Worm (Caenorhabditis elegans) whole organism, L2 larva: Measurements from ENCODE around the gene EGAP2.1.

ENCODE experiments used
- C34F6.9 ChIP-seq: fragments of 150-350 bp; optimal IDR thresholded peaks from 2 replicates; lab custom pipeline; 2014; ENCODE audit warnings: missing biosample characterization, missing genetic modification characterization
- F13H6.1 ChIP-seq: sonication (generic microtip); optimal IDR thresholded peaks from 2 replicates; lab custom pipeline; 2016; ENCODE audit warnings: missing genetic modification characterization, missing compliant biosample characterization
- aly-2 ChIP-seq: fragments of 150-350 bp; optimal IDR thresholded peaks from 2 replicates; lab custom pipeline; 2014; ENCODE audit warnings: missing biosample characterization, missing genetic modification characterization
- ama-1 ChIP-seq: fragments of 150-350 bp; optimal IDR thresholded peaks from 2 replicates; lab custom pipeline; 2018; ENCODE audit warnings: inconsistent platforms
- ceh-16 ChIP-seq: fragments of 150-350 bp; optimal IDR thresholded peaks from 2 replicates; lab custom pipeline; 2014; ENCODE audit warnings: missing biosample characterization, missing genetic modification characterization
- ceh-82 ChIP-seq: fragments of 150-350 bp; optimal IDR thresholded peaks from 2 replicates; lab custom pipeline; 2014; ENCODE audit warnings: missing biosample characterization, missing genetic modification characterization
- crh-2 ChIP-seq: sonication (generic microtip); optimal IDR thresholded peaks from 2 replicates; lab custom pipeline; 2017; ENCODE audit warnings: missing biosample characterization, missing genetic modification characterization
- elt-1 ChIP-seq: fragments of 150-350 bp; optimal IDR thresholded peaks from 2 replicates; lab custom pipeline; 2014; ENCODE audit warnings: missing biosample characterization, missing genetic modification characterization
- elt-3 ChIP-seq: sonication (generic microtip); optimal IDR thresholded peaks from 2 replicates; lab custom pipeline; 2017; ENCODE audit warnings: missing biosample characterization, missing genetic modification characterization
- fos-1 ChIP-seq: fragments of 150-350 bp; optimal IDR thresholded peaks from 2 replicates; lab custom pipeline; 2014; ENCODE audit warnings: missing biosample characterization, missing genetic modification characterization
- gmeb-1 ChIP-seq: fragments of 150-350 bp; optimal IDR thresholded peaks from 2 replicates; lab custom pipeline; 2014; ENCODE audit warnings: missing biosample characterization, missing genetic modification characterization
- lin-13 ChIP-seq: fragments of 150-350 bp; optimal IDR thresholded peaks from 2 replicates; lab custom pipeline; 2014; ENCODE audit warnings: missing biosample characterization, missing genetic modification reagents, missing genetic modification characterization
- lsy-2 ChIP-seq, 2 experiments: fragments of 150-350 bp in 1 of 2; sonication (generic microtip) in 1 of 2; optimal IDR thresholded peaks; 2 replicates each; lab custom pipeline; 2014 to 2017; ENCODE audit warnings: missing biosample characterization in 2 of 2, missing genetic modification characterization in 2 of 2
- mab-5 ChIP-seq: fragments of 150-350 bp; optimal IDR thresholded peaks from 2 replicates; lab custom pipeline; 2014; ENCODE audit warnings: missing biosample characterization, missing genetic modification characterization
- nhr-10 ChIP-seq: sonication (generic microtip); optimal IDR thresholded peaks from 2 replicates; lab custom pipeline; 2017; ENCODE audit warnings: missing biosample characterization, missing genetic modification characterization
- nhr-12 ChIP-seq: fragments of 150-350 bp; optimal IDR thresholded peaks from 2 replicates; lab custom pipeline; 2014; ENCODE audit warnings: missing biosample characterization, missing genetic modification characterization
- nhr-129 ChIP-seq: fragments of 150-350 bp; optimal IDR thresholded peaks from 2 replicates; lab custom pipeline; 2014; ENCODE audit warnings: missing biosample characterization, missing genetic modification characterization
- nhr-21 ChIP-seq: fragments of 150-350 bp; optimal IDR thresholded peaks from 2 replicates; lab custom pipeline; 2014; ENCODE audit warnings: missing biosample characterization, missing genetic modification characterization
- nhr-23 ChIP-seq: fragments of 150-350 bp; optimal IDR thresholded peaks from 2 replicates; lab custom pipeline; 2014; ENCODE audit warnings: missing biosample characterization, missing genetic modification reagents, missing genetic modification characterization
- nhr-25 ChIP-seq: fragments of 150-350 bp; sonication (generic microtip); optimal IDR thresholded peaks from 3 replicates; lab custom pipeline; 2014; ENCODE audit warnings: missing biosample characterization, missing genetic modification characterization
- peb-1 ChIP-seq: fragments of 150-350 bp; optimal IDR thresholded peaks from 2 replicates; lab custom pipeline; 2014; ENCODE audit warnings: missing biosample characterization, missing genetic modification characterization
- skn-1 ChIP-seq: sonication (generic microtip); optimal IDR thresholded peaks from 2 replicates; lab custom pipeline; 2017; ENCODE audit warnings: missing biosample characterization, missing genetic modification characterization
- sma-3 ChIP-seq: sonication (generic microtip); optimal IDR thresholded peaks from 2 replicates; lab custom pipeline; 2016; ENCODE audit warnings: missing genetic modification reagents, missing genetic modification characterization, missing compliant biosample characterization
- sma-9 ChIP-seq, 2 experiments: fragments of 150-350 bp in 1 of 2; sonication (generic microtip) in 1 of 2; optimal IDR thresholded peaks; 2 replicates each; lab custom pipeline; 2014 to 2016; ENCODE audit warnings: missing genetic modification characterization in 2 of 2, mild to moderate bottlenecking in 1 of 2, missing biosample characterization in 1 of 2, missing compliant biosample characterization in 1 of 2, missing genetic modification reagents in 1 of 2, moderate library complexity in 1 of 2
- snpc-4 ChIP-seq: fragments of 150-350 bp; optimal IDR thresholded peaks from 2 replicates; lab custom pipeline; 2014; ENCODE audit warnings: missing biosample characterization, missing genetic modification characterization
- unc-39 ChIP-seq: fragments of 150-350 bp; optimal IDR thresholded peaks from 2 replicates; lab custom pipeline; 2014; ENCODE audit warnings: missing biosample characterization, missing genetic modification characterization
- unc-55 ChIP-seq: fragments of 150-350 bp; sonication (generic microtip); optimal IDR thresholded peaks from 3 replicates; lab custom pipeline; 2014; ENCODE audit warnings: missing biosample characterization, missing genetic modification reagents, missing genetic modification characterization
- ztf-11 ChIP-seq: sonication (generic microtip); optimal IDR thresholded peaks from 2 replicates; lab custom pipeline; 2017; ENCODE audit warnings: missing biosample characterization, missing genetic modification characterization
- ztf-4 ChIP-seq: fragments of 150-350 bp; optimal IDR thresholded peaks from 2 replicates; lab custom pipeline; 2014; ENCODE audit warnings: missing biosample characterization, missing genetic modification characterization

The EGAP2.1 gene

DNA sequence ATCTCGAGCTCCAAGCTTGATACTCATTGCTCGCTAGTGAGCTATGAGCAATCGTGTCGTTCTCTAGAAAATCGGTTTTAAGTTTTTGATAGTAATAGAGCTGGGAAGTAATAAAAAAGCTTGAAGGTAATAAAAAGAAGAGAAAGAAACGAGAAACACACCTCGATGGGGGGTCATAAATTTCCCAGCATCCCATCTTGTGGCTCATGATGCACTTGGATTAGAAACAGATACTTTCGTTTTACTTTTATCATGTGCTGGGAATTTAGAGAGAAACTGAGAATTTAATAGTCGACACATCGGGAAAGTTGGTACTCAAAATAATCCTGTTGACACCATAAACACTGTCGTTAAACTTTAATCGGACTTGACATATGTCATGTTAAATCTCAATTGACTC lies 10.6 kb upstream of the EGAP2.1 start:
- TF ChIP-seq skn-1 (tag; lab: Kevin White, UChicago) = no peak
- no peak for TF ChIP-seq nhr-23 (tag; lab: Kevin White, UChicago)
- no peak for TF ChIP-seq lsy-2 (tag; optimal IDR thresholded peaks at IDR 0.05; lab: Kevin White, UChicago)
- no peak for TF ChIP-seq ceh-82
- TF ChIP-seq sma-9 (GFP tag; optimal IDR thresholded peaks at IDR 0.05; lab: Kevin White, UChicago) = peak; percentile 38
- TF ChIP-seq sma-9 (tag; optimal IDR thresholded peaks at IDR 0.05; lab: Kevin White, UChicago) = no peak
- no peak for TF ChIP-seq nhr-12 (tag; lab: Kevin White, UChicago)
- no peak for TF ChIP-seq fos-1 (tag; lab: Kevin White, UChicago)
- no peak for TF ChIP-seq nhr-21 (tag; lab: Kevin White, UChicago)
- no peak for TF ChIP-seq ama-1 (lab: Kevin White, UChicago)
- peak; percentile 47 for TF ChIP-seq mab-5 (tag; lab: Kevin White, UChicago)
- TF ChIP-seq unc-55 (GFP tag; lab: Kevin White, UChicago) = no peak
- no peak for TF ChIP-seq nhr-10 (tag; lab: Kevin White, UChicago)
- no peak for TF ChIP-seq nhr-25 (tag; lab: Kevin White, UChicago)

DNA sequence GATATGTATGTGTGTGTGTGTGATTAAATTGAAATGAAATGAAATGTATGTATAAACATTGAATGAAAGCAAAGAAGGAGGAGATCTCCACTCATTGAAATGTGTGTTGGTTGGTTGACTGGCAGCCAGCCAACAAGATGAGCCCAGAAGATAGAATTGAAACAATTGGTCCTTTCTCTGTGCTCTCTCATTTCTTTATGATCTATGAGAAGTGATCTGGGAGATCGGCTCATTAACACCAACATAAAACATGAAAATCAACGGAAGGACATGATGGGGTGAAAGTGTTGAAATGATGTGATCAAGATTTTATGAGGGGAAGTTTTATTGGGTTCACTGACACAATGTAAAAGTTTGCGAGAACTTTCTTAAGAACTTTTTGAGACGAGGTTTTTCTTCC lies 8.4 kb upstream of the EGAP2.1 start:
- TF ChIP-seq mab-5 (tag; lab: Kevin White, UChicago) (peak; percentile 0), nhr-21 (tag; lab: Kevin White, UChicago) (no peak), nhr-129 (tag; lab: Kevin White, UChicago) (peak; percentile 14)

DNA sequence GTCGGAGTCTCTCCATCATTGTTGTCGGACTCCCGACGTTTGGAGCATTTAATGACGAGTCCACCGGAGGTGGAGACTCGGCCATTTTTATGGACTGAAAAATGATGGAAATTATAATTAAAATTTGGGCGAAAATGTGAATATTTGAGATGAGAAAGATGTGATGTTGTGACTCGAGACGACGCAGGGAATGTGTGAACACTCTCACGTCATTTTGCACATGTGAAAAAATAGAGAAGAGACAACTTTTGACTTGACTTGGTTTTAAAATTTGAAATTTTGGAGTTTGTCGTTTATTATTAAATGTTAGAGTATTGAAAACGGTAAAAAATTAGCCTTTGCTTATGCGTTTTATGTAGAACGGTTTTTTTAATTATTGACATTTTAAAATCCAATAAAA lies 5.9 kb upstream of the EGAP2.1 start, which contains the start of gene dsh-1:
TSS of gene dsh-1 (minus strand) at position 101 of the 400 bp plus-strand sequence.
- TF ChIP-seq nhr-12 (tag; lab: Kevin White, UChicago) = no peak
- no peak for TF ChIP-seq fos-1 (tag; lab: Kevin White, UChicago)
- no peak for TF ChIP-seq sma-3 (GFP tag; lab: Kevin White, UChicago)
- TF ChIP-seq ceh-82 = no peak
- no peak for TF ChIP-seq elt-3 (tag; lab: Kevin White, UChicago)
- TF ChIP-seq, all 48 proteins: peak for 0

DNA sequence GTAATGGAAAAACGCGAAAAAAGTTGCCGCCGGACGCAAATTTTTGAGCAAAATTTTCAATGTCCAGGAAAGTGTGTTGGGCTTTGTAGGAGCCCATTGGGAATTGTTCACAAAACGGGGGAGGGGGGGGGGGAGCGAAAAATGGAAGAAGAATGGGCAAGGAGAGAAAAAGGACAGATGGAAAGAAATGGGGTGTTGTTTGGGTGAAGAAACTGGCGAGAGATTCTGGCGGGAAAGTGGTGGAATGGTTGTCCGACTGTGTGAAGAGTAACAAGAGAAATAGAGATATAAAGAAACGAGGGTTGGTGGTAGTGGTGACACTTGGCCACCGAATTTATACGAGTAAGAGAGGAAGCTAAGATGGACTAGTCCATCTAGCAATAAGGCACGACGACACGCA lies 4.9 kb upstream of the EGAP2.1 start:
- TF ChIP-seq lsy-2 (tag; optimal IDR thresholded peaks at IDR 0.05; lab: Kevin White, UChicago) (peak in 1 of 2 experiments; percentile 17), ztf-11 (tag; lab: Kevin White, UChicago) (no peak), mab-5 (tag; lab: Kevin White, UChicago) (peak; percentile 24), ztf-4 (tag; lab: Kevin White, UChicago) (no peak), unc-55 (GFP tag; lab: Kevin White, UChicago) (peak; percentile 39), peb-1 (no peak), nhr-129 (tag; lab: Kevin White, UChicago) (peak; percentile 6), C34F6.9 (tag; lab: Kevin White, UChicago) (peak; percentile 20)
- TF ChIP-seq, all 48 proteins: peak for 5

DNA sequence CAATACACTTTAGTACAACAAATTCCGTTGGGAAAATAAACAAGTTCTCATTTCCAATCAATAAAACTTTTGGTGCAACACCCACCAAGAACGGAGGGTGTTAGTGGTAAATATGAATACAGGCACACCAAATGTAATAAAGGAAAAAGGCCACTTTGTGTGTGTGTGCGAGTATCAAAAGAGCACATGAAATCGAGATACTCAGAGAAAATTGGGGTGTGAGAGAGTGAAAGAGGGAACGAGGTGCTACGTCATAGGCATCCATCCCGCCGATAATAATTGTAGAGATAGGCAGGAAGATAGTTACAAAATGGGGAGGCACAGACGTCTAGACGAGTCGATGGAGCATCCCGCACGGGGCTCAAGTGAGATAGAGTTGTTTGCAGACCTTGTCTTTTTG lies 3.4 kb upstream of the EGAP2.1 start:
- TF ChIP-seq ama-1 (lab: Kevin White, UChicago) (no peak), elt-1 (tag; lab: Kevin White, UChicago) (no peak), ceh-16 (tag; lab: Kevin White, UChicago) (no peak), fos-1 (tag; lab: Kevin White, UChicago) (peak; percentile 41), unc-55 (GFP tag; lab: Kevin White, UChicago) (peak; percentile 28), lin-13 (GFP tag; lab: Kevin White, UChicago) (no peak), crh-2 (tag; lab: Kevin White, UChicago) (peak; percentile 39), unc-39 (tag; lab: Kevin White, UChicago) (no peak), F13H6.1 (peak; percentile 67), C34F6.9 (tag; lab: Kevin White, UChicago) (peak; percentile 32), nhr-129 (tag; lab: Kevin White, UChicago) (peak; percentile 66), gmeb-1 (tag; lab: Kevin White, UChicago) (peak; percentile 28), sma-9 (GFP tag; optimal IDR thresholded peaks at IDR 0.05; lab: Kevin White, UChicago) (peak; percentile 42), sma-9 (tag; optimal IDR thresholded peaks at IDR 0.05; lab: Kevin White, UChicago) (no peak), snpc-4 (tag; lab: Kevin White, UChicago) (no peak)

DNA sequence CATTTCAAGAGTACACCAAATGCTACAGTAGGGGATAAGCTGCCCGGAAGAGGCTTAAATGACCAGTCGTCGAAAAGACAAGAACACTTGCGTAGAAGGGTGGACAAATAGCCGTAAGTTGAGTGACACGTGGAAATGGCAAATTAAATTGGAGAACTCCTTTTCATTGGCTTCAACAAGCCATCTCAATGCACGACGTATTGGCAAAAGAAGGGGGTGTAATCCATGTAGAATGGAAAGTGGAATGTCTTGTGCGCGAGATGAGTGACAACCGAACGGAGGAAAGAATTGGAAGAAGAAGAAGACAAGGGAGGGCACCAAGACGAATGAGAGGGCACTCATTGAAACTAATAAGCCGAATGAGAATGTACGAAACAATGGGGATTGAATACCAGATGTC lies 2.5 kb upstream of the EGAP2.1 start:
- TF ChIP-seq sma-3 (GFP tag; lab: Kevin White, UChicago) (no peak), fos-1 (tag; lab: Kevin White, UChicago) (no peak), snpc-4 (tag; lab: Kevin White, UChicago) (no peak), C34F6.9 (tag; lab: Kevin White, UChicago) (no peak), skn-1 (tag; lab: Kevin White, UChicago) (no peak), aly-2 (tag; lab: Kevin White, UChicago) (no peak), nhr-21 (tag; lab: Kevin White, UChicago) (no peak)
